Worm (Caenorhabditis elegans) whole organism, L4 larva: ENCODE data around the gene F49C5.10.

ENCODE experiments used
- F37D6.2 ChIP-seq: sonication (generic microtip); optimal IDR thresholded peaks from 2 replicates; lab custom pipeline; 2016; ENCODE audit warnings: mild to moderate bottlenecking, missing genetic modification characterization, missing compliant biosample characterization
- ZK546.5 ChIP-seq, 2 experiments: sonication (generic microtip); optimal IDR thresholded peaks; 2 replicates each; lab custom pipeline; 2017; ENCODE audit warnings: missing biosample characterization in 2 of 2, missing genetic modification characterization in 2 of 2
- ama-1 ChIP-seq: fragments of 150-350 bp; optimal IDR thresholded peaks from 2 replicates; lab custom pipeline; 2014; ENCODE audit warnings: inconsistent platforms, mixed read lengths
- attf-4 ChIP-seq: sonication (generic microtip); optimal IDR thresholded peaks from 3 replicates; lab custom pipeline; 2017; ENCODE audit warnings: missing biosample characterization, missing genetic modification characterization
- ceh-62 ChIP-seq: sonication (generic microtip); optimal IDR thresholded peaks from 2 replicates; lab custom pipeline; 2017; ENCODE audit warnings: missing biosample characterization, missing genetic modification characterization
- ctbp-1 ChIP-seq: fragments of 200-800 bp; sonication (Bioruptor generic); IDR thresholded peaks from 2 replicates; pipeline ENCODE4 v1.3.6; 2022; ENCODE audit warnings: missing genetic modification reagents, missing genetic modification characterization, missing compliant biosample characterization
- daf-12 ChIP-seq: fragments of 150-350 bp; optimal IDR thresholded peaks from 2 replicates; lab custom pipeline; 2014; ENCODE audit warnings: missing biosample characterization, missing genetic modification reagents, missing genetic modification characterization
- daf-16 ChIP-seq, 3 experiments: sonication (generic microtip); optimal IDR thresholded peaks; 2 replicates each; lab custom pipeline; 2016 to 2017; ENCODE audit warnings: missing genetic modification characterization in 3 of 3, missing genetic modification reagents in 3 of 3, mild to moderate bottlenecking in 2 of 3, missing compliant biosample characterization in 2 of 3, missing biosample characterization in 1 of 3, moderate library complexity in 1 of 3
- dmd-6 ChIP-seq: fragments of 200-800 bp; sonication (Bioruptor generic); IDR thresholded peaks from 2 replicates; pipeline ENCODE4 v1.3.6; 2022; ENCODE audit warnings: missing genetic modification reagents, missing genetic modification characterization, missing compliant biosample characterization
- dmd-9 ChIP-seq: fragments of 200-800 bp; sonication (Bioruptor generic); IDR thresholded peaks from 2 replicates; pipeline ENCODE4 v1.3.6; 2022; ENCODE audit warnings: missing genetic modification reagents, missing genetic modification characterization, missing compliant biosample characterization
- hlh-11 ChIP-seq: fragments of 200-800 bp; sonication (Bioruptor generic); optimal IDR thresholded peaks from 2 replicates; lab custom pipeline; 2018; ENCODE audit warnings: mild to moderate bottlenecking, missing genetic modification characterization, missing compliant biosample characterization
- hmg-1.1 ChIP-seq: fragments of 200-800 bp; sonication (Bioruptor generic); IDR thresholded peaks from 2 replicates; pipeline ENCODE4 v1.3.6; 2022; ENCODE audit warnings: missing genetic modification reagents, missing genetic modification characterization, missing compliant biosample characterization
- jun-1 ChIP-seq: fragments of 150-350 bp; optimal IDR thresholded peaks from 2 replicates; lab custom pipeline; 2014; ENCODE audit warnings: missing biosample characterization, missing genetic modification reagents, missing genetic modification characterization
- lin-29 ChIP-seq: fragments of 200-800 bp; sonication (Bioruptor generic); IDR thresholded peaks from 2 replicates; pipeline ENCODE4 v1.3.6; 2022; ENCODE audit warnings: missing genetic modification reagents, missing genetic modification characterization, missing compliant biosample characterization
- lin-38 ChIP-seq: fragments of 200-800 bp; sonication (Bioruptor generic); IDR thresholded peaks from 2 replicates; pipeline ENCODE4 v1.3.6; 2022; ENCODE audit warnings: missing genetic modification reagents, missing genetic modification characterization, missing compliant biosample characterization
- madf-5 ChIP-seq, 2 experiments: fragments of 200-800 bp; sonication (Bioruptor generic); IDR thresholded peaks; 2 replicates each; pipeline ENCODE4 v1.3.6; 2022; ENCODE audit warnings: missing compliant biosample characterization in 2 of 2, missing genetic modification characterization in 2 of 2
- mxl-2 ChIP-seq: fragments of 200-800 bp; sonication (Bioruptor generic); conservative IDR thresholded peaks from 2 replicates; pipeline ENCODE4 v1.3.6; 2022; ENCODE audit warnings: missing genetic modification reagents, missing genetic modification characterization, missing compliant biosample characterization
- nhr-28 ChIP-seq: fragments of 150-350 bp; optimal IDR thresholded peaks from 2 replicates; lab custom pipeline; 2014; ENCODE audit warnings: missing biosample characterization, missing genetic modification characterization
- nhr-6 ChIP-seq: fragments of 150-350 bp; optimal IDR thresholded peaks from 2 replicates; lab custom pipeline; 2014; ENCODE audit warnings: missing biosample characterization, missing genetic modification characterization
- nhr-77 ChIP-seq: fragments of 150-350 bp; optimal IDR thresholded peaks from 2 replicates; lab custom pipeline; 2014; ENCODE audit warnings: missing biosample characterization, missing genetic modification characterization
- php-3 ChIP-seq: fragments of 200-800 bp; sonication (Bioruptor generic); IDR thresholded peaks from 2 replicates; pipeline ENCODE4 v1.3.6; 2022; ENCODE audit warnings: missing genetic modification reagents, missing genetic modification characterization, missing compliant biosample characterization
- pqm-1 ChIP-seq: sonication (generic microtip); optimal IDR thresholded peaks from 2 replicates; lab custom pipeline; 2017; ENCODE audit warnings: missing biosample characterization, missing genetic modification characterization
- spr-1 ChIP-seq: sonication (generic microtip); optimal IDR thresholded peaks from 2 replicates; lab custom pipeline; 2016; ENCODE audit warnings: mild to moderate bottlenecking, missing genetic modification characterization, missing compliant biosample characterization
- unc-62 ChIP-seq, 3 experiments: fragments of 150-350 bp in 1 of 3; sonication (generic microtip); optimal IDR thresholded peaks in 2 of 3; peaks in 1 of 3; 1 replicate in 1 of 3; 2 replicates in 2 of 3; lab custom pipeline; 2014 to 2017; ENCODE audit warnings: missing biosample characterization in 3 of 3, missing genetic modification characterization in 3 of 3, missing genetic modification reagents in 3 of 3, missing genotype in 1 of 3
- vab-7 ChIP-seq: fragments of 200-800 bp; sonication (Bioruptor generic); IDR thresholded peaks from 2 replicates; pipeline ENCODE4 v1.3.6; 2022; ENCODE audit warnings: missing genetic modification reagents, missing genetic modification characterization, missing compliant biosample characterization
- zfp-2 ChIP-seq: sonication (generic microtip); optimal IDR thresholded peaks from 2 replicates; lab custom pipeline; 2016; ENCODE audit warnings: mild to moderate bottlenecking, missing genetic modification characterization, missing compliant biosample characterization
- ztf-7 ChIP-seq: fragments of 150-350 bp; optimal IDR thresholded peaks from 2 replicates; lab custom pipeline; 2014; ENCODE audit warnings: missing biosample characterization, missing genetic modification characterization

F49C5.10 gene

DNA sequence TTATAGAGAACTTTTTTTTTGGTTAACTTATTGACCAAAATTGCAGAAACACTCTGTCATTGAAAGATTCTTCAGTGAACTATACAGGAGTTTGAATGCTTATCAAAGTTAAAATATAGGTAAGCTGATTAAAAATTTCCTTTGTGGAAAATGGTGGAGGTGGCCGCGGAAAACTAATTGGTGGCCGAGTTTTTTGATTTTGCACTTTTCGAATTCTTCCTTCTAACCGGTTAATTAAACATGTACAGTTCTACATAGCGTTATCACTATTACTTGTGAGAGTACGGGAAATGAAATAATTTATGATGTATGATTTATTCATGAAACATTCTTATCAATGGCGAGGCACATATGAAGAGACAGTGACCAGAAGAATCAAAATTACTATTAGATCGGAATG, 31.2 kb downstream of the F49C5.10 start, which contains the start of gene clec-8:
TSS of gene clec-8 (minus strand) at position 308 of the 400 bp plus-strand sequence.
- TF ChIP-seq dmd-9 (GFP tag; lab: Robert Waterston, UW) (no peak), hlh-11 (tag; lab: Kevin White, UChicago) (peak; percentile 41), attf-4 (no peak), dmd-6 (GFP tag; lab: Robert Waterston, UW) (peak; percentile 48; the same call in 1 of the 2 replicates), madf-5 (GFP tag; IDR thresholded peaks at IDR 0.05; lab: Robert Waterston, UW) (no peak), ztf-7 (tag; lab: Kevin White, UChicago) (no peak), ama-1 (lab: Kevin White, UChicago) (no peak), daf-12 (tag; lab: Kevin White, UChicago) (no peak), daf-16 (GFP tag; optimal IDR thresholded peaks at IDR 0.05; lab: Kevin White, UChicago) (no peak), daf-16 (tag; optimal IDR thresholded peaks at IDR 0.05; lab: Kevin White, UChicago) (no peak), F37D6.2 (tag; lab: Kevin White, UChicago) (no peak), nhr-77 (tag; lab: Kevin White, UChicago) (peak; percentile 61), spr-1 (tag; lab: Kevin White, UChicago) (no peak), lin-29 (GFP tag; lab: Robert Waterston, UW) (no peak), vab-7 (GFP tag; lab: Robert Waterston, UW) (no peak), nhr-28 (tag; lab: Kevin White, UChicago) (peak; percentile 55), pqm-1 (peak; percentile 40), mxl-2 (GFP tag; lab: Robert Waterston, UW) (no peak), ZK546.5 (tag; optimal IDR thresholded peaks at IDR 0.05; lab: Kevin White, UChicago) (no peak), php-3 (no peak), zfp-2 (tag; lab: Kevin White, UChicago) (no peak), ceh-62 (tag; lab: Kevin White, UChicago) (no peak)
- TF ChIP-seq, all 104 proteins: peak for 5

DNA sequence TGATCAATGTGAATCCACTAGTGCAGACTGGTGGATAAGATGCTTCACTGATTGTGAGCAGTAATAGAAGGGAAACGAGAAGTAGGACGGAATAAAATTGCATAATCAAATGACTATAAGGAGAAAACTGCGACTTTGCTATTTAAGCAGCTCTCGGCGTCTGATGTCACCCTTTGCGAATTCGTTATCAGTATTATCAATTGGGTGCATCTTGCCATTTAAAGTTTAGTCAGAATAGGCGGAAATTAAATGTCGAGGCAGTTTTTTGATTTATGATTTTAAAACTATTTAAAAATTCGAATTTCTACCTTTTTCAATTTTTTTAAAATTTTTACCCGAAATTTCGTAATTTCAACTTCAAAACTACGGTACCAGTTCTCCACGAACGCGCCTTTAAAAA, 34.4 kb downstream of the F49C5.10 start, which contains the start of gene clec-4:
TSS of gene clec-4 (minus strand) at position 162 of the 400 bp plus-strand sequence.
- TF ChIP-seq unc-62 (GFP tag; optimal IDR thresholded peaks at IDR 0.05 in 1 of 2; lab: Kevin White, UChicago): peak in 1 of 2 experiments; percentile 47
- TF ChIP-seq unc-62 (tag; optimal IDR thresholded peaks at IDR 0.05; lab: Kevin White, UChicago): no peak
- TF ChIP-seq lin-38 (GFP tag; lab: Robert Waterston, UW): no peak
- TF ChIP-seq hmg-1.1: no peak
- TF ChIP-seq dmd-6 (GFP tag; lab: Robert Waterston, UW): peak; percentile 43
- TF ChIP-seq nhr-6: peak; percentile 63
- no peak for TF ChIP-seq jun-1
- peak; percentile 75 for TF ChIP-seq pqm-1
- TF ChIP-seq ctbp-1: no peak
